Fruit fly (Drosophila melanogaster) whole organism, wandering third instar larva: ENCODE measurements around the gene Scm.

Source experiments
- Abd-B ChIP-seq: fragments of >200 bp; optimal IDR thresholded peaks from 2 replicates; lab custom pipeline; 2017; ENCODE audit warnings: missing biosample characterization, missing genetic modification characterization
- Mio ChIP-seq: sonication (Bioruptor generic); optimal IDR thresholded peaks from 2 replicates; lab custom pipeline; 2016; ENCODE audit warnings: missing biosample characterization, missing genetic modification characterization
- Myc ChIP-seq: fragments of >200 bp; optimal IDR thresholded peaks from 2 replicates; lab custom pipeline; 2017
- br ChIP-seq: fragments of 200-800 bp; sonication (Bioruptor generic); optimal IDR thresholded peaks from 2 replicates; lab custom pipeline; 2016; ENCODE audit warnings: missing biosample characterization, missing genetic modification characterization
- fru ChIP-seq: fragments of 200-800 bp; sonication (Bioruptor generic); optimal IDR thresholded peaks from 3 replicates; lab custom pipeline; 2016; ENCODE audit warnings: missing biosample characterization, mild to moderate bottlenecking, missing genetic modification characterization
- lola ChIP-seq: fragments of >200 bp; optimal IDR thresholded peaks from 2 replicates; lab custom pipeline; 2017; ENCODE audit warnings: missing biosample characterization, missing genetic modification characterization
- sage ChIP-seq: fragments of 200-800 bp; sonication (Bioruptor generic); optimal IDR thresholded peaks from 2 replicates; lab custom pipeline; 2016; ENCODE audit warnings: missing biosample characterization, mild to moderate bottlenecking, missing genetic modification characterization
- woc ChIP-seq: sonication (Bioruptor generic); optimal IDR thresholded peaks from 2 replicates; lab custom pipeline; 2016; ENCODE audit warnings: missing biosample characterization, mild to moderate bottlenecking, missing genetic modification characterization

- TF ChIP-seq br (no peak), fru (GFP tag; lab: Kevin White, UChicago) (no peak), sage (no peak), woc (no peak), Mio (no peak), Abd-B (GFP tag; lab: Kevin White, UChicago) (no peak), Myc (lab: Kevin White, UChicago) (no peak), lola (GFP tag; lab: Kevin White, UChicago) (no peak)
Observed at dm6 chr3R:9631564-9631963, 5.8 kb downstream of the Scm start, which contains the start of gene SpdS.
